Fruit fly (Drosophila melanogaster): ENCODE measurements around the gene Dtwd2.
A peak's percentile ranks its signal among the peaks of the same experiment; 100 is the strongest.

Gene Dtwd2

dm6 chr3R:7259554-7259953, 10.0 kb downstream of the Dtwd2 start:
- no peak for TF ChIP-seq Blimp-1 (GFP tag; optimal IDR thresholded peaks at IDR 0.05)
- TF ChIP-seq CG6808 (GFP tag; optimal IDR thresholded peaks at IDR 0.05) = no peak
- TF ChIP-seq net (GFP tag; optimal IDR thresholded peaks at IDR 0.05) = no peak
- TF ChIP-seq CG11294 (GFP tag; IDR thresholded peaks at IDR 0.05) = no peak
- TF ChIP-seq CG34406 (GFP tag; optimal IDR thresholded peaks at IDR 0.05) = no peak

dm6 chr3R:7265567-7266208, 16.1 kb downstream of the Dtwd2 start, which contains the start of the genes Gld and Syt4:
Gene Gld (minus strand): TSS chr3R:7265703.
Gene Syt4 (plus strand): TSS chr3R:7266065.
- TF ChIP-seq Sox14 (GFP tag; optimal IDR thresholded peaks at IDR 0.05) (no peak), Lpt (GFP tag; optimal IDR thresholded peaks at IDR 0.05) (no peak), CG3032 (tag; optimal IDR thresholded peaks at IDR 0.05) (no peak), CG6792 (GFP tag; optimal IDR thresholded peaks at IDR 0.05) (no peak), salr (GFP tag; optimal IDR thresholded peaks at IDR 0.05) (no peak), eg (GFP tag; IDR thresholded peaks at IDR 0.05) (peak; percentile 8; the same call in 1 of the 3 replicates), Eip78C (GFP tag) (peak; percentile 44), net (GFP tag; optimal IDR thresholded peaks at IDR 0.05) (no peak), svp (GFP tag) (peak; percentile 14), vri (GFP tag; optimal IDR thresholded peaks at IDR 0.05) (no peak)

dm6 chr3R:7274973-7275525, 25.5 kb downstream of the Dtwd2 start:
- TF ChIP-seq CG11902 (GFP tag; optimal IDR thresholded peaks at IDR 0.05) = no peak

- TF ChIP-seq achi (GFP tag; optimal IDR thresholded peaks at IDR 0.05) (no peak), CG10669 (GFP tag; optimal IDR thresholded peaks at IDR 0.05) (no peak), Sox14 (GFP tag; optimal IDR thresholded peaks at IDR 0.05) (no peak), CG16779 (tag; optimal IDR thresholded peaks at IDR 0.05) (no peak), CG8319 (GFP tag; optimal IDR thresholded peaks at IDR 0.05) (no peak), salr (GFP tag; optimal IDR thresholded peaks at IDR 0.05) (no peak), Ets96B (tag; optimal IDR thresholded peaks at IDR 0.05) (no peak), eg (GFP tag; IDR thresholded peaks at IDR 0.05) (no peak)
Measured at dm6 chr3R:7276782-7277181, 27.2 kb downstream of the Dtwd2 start.

- peak; percentile 11 for TF ChIP-seq CG9139 (GFP tag; optimal IDR thresholded peaks at IDR 0.05)
- TF ChIP-seq svp (GFP tag) = peak; percentile 63
- no peak for TF ChIP-seq Smox (GFP tag; optimal IDR thresholded peaks at IDR 0.05)
- 0 out of 3 replicates have a peak, but pooled peaks have one; percentile 45 for TF ChIP-seq CG6163 (GFP tag; IDR thresholded peaks at IDR 0.05)
- TF ChIP-seq CG6808 (GFP tag; optimal IDR thresholded peaks at IDR 0.05) = peak; percentile 14
- TF ChIP-seq Sox102F (GFP tag; optimal IDR thresholded peaks at IDR 0.05) = peak; percentile 11
- TF ChIP-seq ss (GFP tag; optimal IDR thresholded peaks at IDR 0.05) = peak; percentile 5 to 35
- peak; percentile 45; the same call in 1 of the 3 replicates for TF ChIP-seq eg (GFP tag; IDR thresholded peaks at IDR 0.05)
- TF ChIP-seq Eip93F (GFP tag; optimal IDR thresholded peaks at IDR 0.05) = no peak
Measured at dm6 chr3R:7282244-7282890, 32.8 kb downstream of the Dtwd2 start.

- TF ChIP-seq Smox (GFP tag; optimal IDR thresholded peaks at IDR 0.05) = no peak
- no peak for TF ChIP-seq CG6854 (GFP tag; optimal IDR thresholded peaks at IDR 0.05)
- TF ChIP-seq net (GFP tag; optimal IDR thresholded peaks at IDR 0.05) = no peak
- TF ChIP-seq acj6 (GFP tag; optimal IDR thresholded peaks at IDR 0.05) = no peak
- no peak for TF ChIP-seq CG15336 (GFP tag; IDR thresholded peaks at IDR 0.05)
- TF ChIP-seq CG9139 (GFP tag; optimal IDR thresholded peaks at IDR 0.05) = no peak
- no peak for TF ChIP-seq Sox102F (GFP tag; optimal IDR thresholded peaks at IDR 0.05)
Measured at dm6 chr3R:7285662-7286061, 36.1 kb downstream of the Dtwd2 start, which contains the start of gene RacGAP84C. Gene RacGAP84C (plus strand): TSS chr3R:7285962.

Data from whole organism, prepupa.